Fruit fly (Drosophila melanogaster): ENCODE measurements around the gene CG11109.
A peak's percentile ranks its signal among the peaks of the same experiment; 100 is the strongest.

The CG11109 gene

DNA sequence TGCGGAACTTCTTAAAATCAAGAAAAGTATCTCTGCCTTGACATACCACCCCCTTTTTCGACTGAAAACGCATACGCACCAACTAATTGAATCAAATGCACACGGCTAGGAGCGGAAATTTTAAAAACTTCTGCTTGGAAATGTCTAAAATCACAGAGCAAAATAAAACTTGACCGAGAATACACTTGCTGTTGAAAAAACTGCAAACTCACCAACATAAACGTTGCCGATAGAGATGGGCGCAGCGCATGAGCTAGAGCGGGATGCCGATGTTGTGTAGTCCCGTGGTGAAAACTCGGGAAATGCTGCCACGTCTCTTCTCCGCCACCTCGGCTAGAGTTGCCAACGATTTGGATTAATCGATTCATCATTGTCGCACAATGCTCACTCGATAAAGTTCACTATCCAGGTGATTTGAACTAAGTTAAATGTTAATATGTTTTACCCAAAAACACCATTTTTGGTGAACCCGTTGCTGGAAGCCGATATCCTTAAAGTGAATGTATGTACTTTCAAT lies at the start of gene CG11109, which contains the start of gene Arf1 (continued):
- no peak for TF ChIP-seq salm (tag; optimal IDR thresholded peaks at IDR 0.05)
- TF ChIP-seq corto (GFP tag; optimal IDR thresholded peaks at IDR 0.05) = no peak
- TF ChIP-seq CG6791 (GFP tag; IDR thresholded peaks at IDR 0.05; ENCODE audit: partially characterized antibody) = peak; percentile 89
- TF ChIP-seq sim (GFP tag; IDR thresholded peaks at IDR 0.05) = no peak
- TF ChIP-seq hbn (GFP tag; IDR thresholded peaks at IDR 0.05; ENCODE audit: partially characterized antibody) = peak; percentile 59
- peak; percentile 47 for TF ChIP-seq CG17912 (GFP tag; optimal IDR thresholded peaks at IDR 0.05)
- TF ChIP-seq Hmx (GFP tag; optimal IDR thresholded peaks at IDR 0.05) = no peak
- peak; percentile 44 for TF ChIP-seq tna (GFP tag; IDR thresholded peaks at IDR 0.05; ENCODE audit: partially characterized antibody)
- peak; percentile 67; the same call in 2 of the 3 replicates for TF ChIP-seq mld (GFP tag; IDR thresholded peaks at IDR 0.05; ENCODE audit: partially characterized antibody)
- no peak for TF ChIP-seq bowl (GFP tag; IDR thresholded peaks at IDR 0.05)
- TF ChIP-seq gfzf (GFP tag; optimal IDR thresholded peaks at IDR 0.05) = peak; percentile 7
- TF ChIP-seq E2f1 (GFP tag; IDR thresholded peaks at IDR 0.05) = no peak
- no peak for TF ChIP-seq CG13424 (tag; optimal IDR thresholded peaks at IDR 0.05)
- TF ChIP-seq pfk (GFP tag; optimal IDR thresholded peaks at IDR 0.05) = peak; percentile 19
- no peak for TF ChIP-seq Xrp1 (GFP tag; IDR thresholded peaks at IDR 0.05)
- peak; percentile 23 for TF ChIP-seq CG13296 (GFP tag; optimal IDR thresholded peaks at IDR 0.05)
- TF ChIP-seq CG13287 (GFP tag; IDR thresholded peaks at IDR 0.05; ENCODE audit: partially characterized antibody) = peak; percentile 55
- 0 out of 2 replicates have a peak, but pooled peaks have one; percentile 18 for TF ChIP-seq H2.0 (GFP tag; IDR thresholded peaks at IDR 0.05)
- no peak for TF ChIP-seq CG17612 (GFP tag; IDR thresholded peaks at IDR 0.05)
- TF ChIP-seq B-H1 (GFP tag; IDR thresholded peaks at IDR 0.05) = no peak
- no peak for TF ChIP-seq bigmax (GFP tag; optimal IDR thresholded peaks at IDR 0.05)
- 0 out of 2 replicates have a peak, but pooled peaks have one; percentile 37 for TF ChIP-seq aop (GFP tag; IDR thresholded peaks at IDR 0.05)
- TF ChIP-seq CG1832 (GFP tag; optimal IDR thresholded peaks at IDR 0.05) = peak; percentile 67
- no peak for TF ChIP-seq lbe (GFP tag; optimal IDR thresholded peaks at IDR 0.05)
- TF ChIP-seq Opbp (GFP tag; IDR thresholded peaks at IDR 0.05; ENCODE audit: partially characterized antibody) = peak; percentile 82
- TF ChIP-seq hb (GFP tag; IDR thresholded peaks at IDR 0.05; ENCODE audit: partially characterized antibody) = peak; percentile 7; the same call in 1 of the 3 replicates
- peak; percentile 92 for TF ChIP-seq CG11560 (tag; IDR thresholded peaks at IDR 0.05)
- TF ChIP-seq Dp (GFP tag; optimal IDR thresholded peaks at IDR 0.05) = peak; percentile 48
- peak; percentile 85 for TF ChIP-seq Bgb (GFP tag; IDR thresholded peaks at IDR 0.05; ENCODE audit: partially characterized antibody)
- no peak for TF ChIP-seq CG8089 (GFP tag; optimal IDR thresholded peaks at IDR 0.05)
- TF ChIP-seq CG2116 (GFP tag; optimal IDR thresholded peaks at IDR 0.05) = peak; percentile 76
- 0 out of 3 replicates have a peak, but pooled peaks have one; percentile 22 for TF ChIP-seq CG34422 (GFP tag; IDR thresholded peaks at IDR 0.05)
- peak; percentile 2 for TF ChIP-seq CG9797 (GFP tag; optimal IDR thresholded peaks at IDR 0.05)
- TF ChIP-seq CG4854 (GFP tag; optimal IDR thresholded peaks at IDR 0.05) = peak; percentile 86
- TF ChIP-seq CG10565 (GFP tag; optimal IDR thresholded peaks at IDR 0.05) = no peak
- peak; percentile 80 for TF ChIP-seq chinmo (GFP tag; IDR thresholded peaks at IDR 0.05; ENCODE audit: partially characterized antibody)
- TF ChIP-seq ac (GFP tag; optimal IDR thresholded peaks at IDR 0.05) = no peak
- no peak for TF ChIP-seq CG9727 (GFP tag; optimal IDR thresholded peaks at IDR 0.05)
- TF ChIP-seq CG13775 (GFP tag; optimal IDR thresholded peaks at IDR 0.05) = no peak
- TF ChIP-seq CG10979 (tag; optimal IDR thresholded peaks at IDR 0.05) = peak; percentile 3
- no peak for TF ChIP-seq kay (GFP tag; optimal IDR thresholded peaks at IDR 0.05)
- peak; percentile 44 for TF ChIP-seq her (GFP tag; optimal IDR thresholded peaks at IDR 0.05)
- peak; percentile 67 for TF ChIP-seq crol (GFP tag; IDR thresholded peaks at IDR 0.05)
- no peak for TF ChIP-seq D19B (GFP tag; optimal IDR thresholded peaks at IDR 0.05)
- TF ChIP-seq nom (GFP tag; optimal IDR thresholded peaks at IDR 0.05) = peak; percentile 12
- peak; percentile 18 for TF ChIP-seq sug (tag; optimal IDR thresholded peaks at IDR 0.05)
- no peak for TF ChIP-seq eve (GFP tag; optimal IDR thresholded peaks at IDR 0.05)
- TF ChIP-seq Nf-YA (GFP tag; IDR thresholded peaks at IDR 0.05) = no peak
- TF ChIP-seq CG17568 (GFP tag; optimal IDR thresholded peaks at IDR 0.05) = no peak

All from whole organism, embryonic.